Fruit fly (Drosophila melanogaster) whole organism, embryonic: ENCODE data around the gene hkb.

ENCODE experiments used
- Awh ChIP-seq: fragments of 200-800 bp; sonication (Bioruptor generic); IDR thresholded peaks from 2 replicates; pipeline ENCODE4, ENCODE4 v1.3.6; 2022; ENCODE audit warnings: missing biosample characterization, missing genetic modification characterization
- Bdp1 ChIP-seq: fragments of 200-800 bp; sonication (Bioruptor generic); optimal IDR thresholded peaks from 3 replicates; lab custom pipeline; 2016; ENCODE audit warnings: missing biosample characterization, missing genetic modification characterization
- CG10147 ChIP-seq: fragments of 200-800 bp; sonication (Bioruptor generic); optimal IDR thresholded peaks from 2 replicates; lab custom pipeline; 2019; ENCODE audit warnings: missing biosample characterization, mild to moderate bottlenecking, missing genetic modification characterization, moderate library complexity
- CG1024 ChIP-seq: fragments of 200-800 bp; sonication (Bioruptor generic); IDR thresholded peaks from 2 replicates; pipeline ENCODE4 v1.3.6; 2022; ENCODE audit warnings: missing biosample characterization, missing genetic modification characterization
- CG10462 ChIP-seq: fragments of 200-800 bp; sonication (Bioruptor generic); optimal IDR thresholded peaks from 2 replicates; lab custom pipeline; 2016; ENCODE audit warnings: missing biosample characterization, missing genetic modification characterization
- CG11695 ChIP-seq: fragments of 200-800 bp; sonication (Bioruptor generic); IDR thresholded peaks from 3 replicates; pipeline ENCODE4 v1.3.6; 2022; ENCODE audit warnings: missing biosample characterization, missing genetic modification characterization
- CG13424 ChIP-seq: fragments of 200-800 bp; sonication (Bioruptor generic); optimal IDR thresholded peaks from 2 replicates; lab custom pipeline; 2019; ENCODE audit warnings: missing biosample characterization, mild to moderate bottlenecking, missing genetic modification characterization, moderate library complexity
- CG13624 ChIP-seq: fragments of 200-800 bp; sonication (Bioruptor generic); optimal IDR thresholded peaks from 2 replicates; lab custom pipeline; 2016; ENCODE audit warnings: missing biosample characterization, missing genetic modification characterization
- CG14965 ChIP-seq: fragments of 200-800 bp; sonication (Bioruptor generic); optimal IDR thresholded peaks from 2 replicates; lab custom pipeline; 2016; ENCODE audit warnings: missing biosample characterization, missing genetic modification characterization, borderline replicate concordance
- CG18011 ChIP-seq: fragments of 200-800 bp; sonication (Bioruptor generic); optimal IDR thresholded peaks from 2 replicates; lab custom pipeline; 2017; ENCODE audit warnings: missing biosample characterization, missing genetic modification characterization, mild to moderate bottlenecking, moderate library complexity, missing genotype
- CG18476 ChIP-seq: fragments of 200-800 bp; sonication (Bioruptor generic); optimal IDR thresholded peaks from 2 replicates; lab custom pipeline; 2016; ENCODE audit warnings: missing biosample characterization, mild to moderate bottlenecking, missing genetic modification characterization
- CG2120 ChIP-seq: fragments of 200-800 bp; sonication (Bioruptor generic); optimal IDR thresholded peaks from 3 replicates; lab custom pipeline; 2016; ENCODE audit warnings: missing biosample characterization, missing genetic modification characterization
- CG2712 ChIP-seq: fragments of 200-800 bp; optimal IDR thresholded peaks from 3 replicates; lab custom pipeline; 2019; ENCODE audit warnings: missing biosample characterization, mild to moderate bottlenecking, missing genetic modification characterization, moderate library complexity
- CG2889 ChIP-seq: fragments of 200-800 bp; sonication (Bioruptor generic); IDR thresholded peaks from 3 replicates; pipeline ENCODE4 v1.3.6; 2022; ENCODE audit warnings: missing biosample characterization, missing genetic modification characterization
- CG32767 ChIP-seq: fragments of 200-800 bp; sonication (Bioruptor generic); IDR thresholded peaks from 2 replicates; pipeline ENCODE4 v1.3.6; 2022; ENCODE audit warnings: missing biosample characterization, missing genetic modification characterization
- CG34224 ChIP-seq: fragments of 200-800 bp; sonication (Bioruptor generic); IDR thresholded peaks from 3 replicates; pipeline ENCODE4 v1.3.6; 2022; ENCODE audit warnings: missing biosample characterization, missing genetic modification characterization; ENCODE audit not compliant: partially characterized antibody
- CG42726 ChIP-seq: fragments of 200-800 bp; sonication (Bioruptor generic); IDR thresholded peaks from 2 replicates; pipeline ENCODE4 v1.3.6; 2022; ENCODE audit warnings: missing biosample characterization, missing genetic modification characterization; ENCODE audit not compliant: partially characterized antibody
- CG4730 ChIP-seq: fragments of 200-800 bp; sonication (Bioruptor generic); IDR thresholded peaks from 2 replicates; pipeline ENCODE4 v1.3.6; 2022; ENCODE audit warnings: missing biosample characterization, missing genetic modification characterization
- CG5245 ChIP-seq: fragments of 200-800 bp; sonication (Bioruptor generic); optimal IDR thresholded peaks from 3 replicates; lab custom pipeline; 2016; ENCODE audit warnings: missing biosample characterization, missing genetic modification characterization
- CG6683 ChIP-seq: fragments of 200-800 bp; sonication (Bioruptor generic); optimal IDR thresholded peaks from 2 replicates; lab custom pipeline; 2017; ENCODE audit warnings: missing biosample characterization, mild to moderate bottlenecking, missing genetic modification characterization, missing genetic modification reagents
- CG7372 ChIP-seq: fragments of 200-800 bp; sonication (Bioruptor generic); IDR thresholded peaks from 2 replicates; pipeline ENCODE4 v1.3.6; 2022; ENCODE audit warnings: missing biosample characterization, missing genetic modification characterization
- CG7963 ChIP-seq: fragments of 200-800 bp; sonication (Bioruptor generic); IDR thresholded peaks from 3 replicates; pipeline ENCODE4 v1.3.6; 2022; ENCODE audit warnings: missing biosample characterization, missing genetic modification characterization; ENCODE audit not compliant: partially characterized antibody
- Camta ChIP-seq: fragments of 200-800 bp; sonication (Bioruptor generic); optimal IDR thresholded peaks from 2 replicates; lab custom pipeline; 2016; ENCODE audit warnings: missing biosample characterization, missing genetic modification characterization
- Dbx ChIP-seq: fragments of 200-800 bp; sonication (Bioruptor generic); IDR thresholded peaks from 3 replicates; pipeline ENCODE4 v1.3.6; 2022; ENCODE audit warnings: missing biosample characterization, missing genetic modification characterization
- Eip74EF ChIP-seq, 2 experiments: fragments of 200-800 bp in 1 of 2; fragments of >200 bp in 1 of 2; sonication (Bioruptor generic) in 1 of 2; optimal IDR thresholded peaks; 2 replicates each; lab custom pipeline; 2017 to 2019; ENCODE audit warnings: missing biosample characterization in 2 of 2, missing genetic modification characterization in 2 of 2, mild to moderate bottlenecking in 1 of 2, moderate library complexity in 1 of 2
- HHEX ChIP-seq: fragments of 200-800 bp; sonication (Bioruptor generic); optimal IDR thresholded peaks from 3 replicates; lab custom pipeline; 2017; ENCODE audit warnings: missing biosample characterization, mild to moderate bottlenecking, missing genetic modification characterization, missing genetic modification reagents
- MESR4 ChIP-seq: fragments of 200-800 bp; sonication (Bioruptor generic); optimal IDR thresholded peaks from 2 replicates; lab custom pipeline; 2018; ENCODE audit warnings: missing biosample characterization, mild to moderate bottlenecking, missing genetic modification characterization, moderate library complexity
- NfI ChIP-seq: fragments of 200-800 bp; sonication (Bioruptor generic); optimal IDR thresholded peaks from 3 replicates; lab custom pipeline; 2018; ENCODE audit warnings: missing biosample characterization, mild to moderate bottlenecking, missing genetic modification characterization, moderate library complexity
- YL-1 ChIP-seq: fragments of 200-800 bp; sonication (Bioruptor generic); optimal IDR thresholded peaks from 3 replicates; lab custom pipeline; 2017; ENCODE audit warnings: missing biosample characterization, mild to moderate bottlenecking, missing genetic modification characterization
- cad ChIP-seq: fragments of >200 bp; optimal IDR thresholded peaks from 2 replicates; lab custom pipeline; 2017; ENCODE audit warnings: missing biosample characterization, missing genetic modification characterization
- ci ChIP-seq: fragments of 200-800 bp; sonication (Bioruptor generic); IDR thresholded peaks from 3 replicates; pipeline ENCODE4 v1.3.6; 2022; ENCODE audit warnings: missing biosample characterization, missing genetic modification characterization
- dpn ChIP-seq, 2 experiments: fragments of 200-800 bp; sonication (Bioruptor generic); optimal IDR thresholded peaks; 3 replicates each; lab custom pipeline; 2016; ENCODE audit warnings: missing biosample characterization in 2 of 2, missing genetic modification characterization in 2 of 2
- exex ChIP-seq: fragments of 200-800 bp; sonication (Bioruptor generic); optimal IDR thresholded peaks from 4 replicates; lab custom pipeline; 2018; ENCODE audit warnings: missing biosample characterization, mild to moderate bottlenecking, missing genetic modification characterization, moderate library complexity
- eyg ChIP-seq: fragments of 200-800 bp; sonication (Bioruptor generic); optimal IDR thresholded peaks from 3 replicates; lab custom pipeline; 2016; ENCODE audit warnings: missing biosample characterization, missing genetic modification characterization
- ind ChIP-seq: fragments of 200-800 bp; sonication (Bioruptor generic); optimal IDR thresholded peaks from 3 replicates; lab custom pipeline; 2016; ENCODE audit warnings: missing biosample characterization, missing genetic modification characterization
- jumu ChIP-seq: fragments of 200-800 bp; sonication (Bioruptor generic); optimal IDR thresholded peaks from 3 replicates; lab custom pipeline; 2016; ENCODE audit warnings: missing biosample characterization, missing genetic modification characterization
- lmd ChIP-seq: fragments of 200-800 bp; sonication (Bioruptor generic); IDR thresholded peaks from 2 replicates; pipeline ENCODE4 v1.3.6; 2022; ENCODE audit warnings: missing biosample characterization, missing genetic modification characterization
- maf-S ChIP-seq: fragments of 200-800 bp; sonication (Bioruptor generic); optimal IDR thresholded peaks from 2 replicates; lab custom pipeline; 2016; ENCODE audit warnings: missing biosample characterization, missing genetic modification characterization
- nerfin-2 ChIP-seq: fragments of 200-800 bp; sonication (Bioruptor generic); IDR thresholded peaks from 2 replicates; pipeline ENCODE4 v1.3.6; 2022; ENCODE audit warnings: missing biosample characterization, missing genetic modification characterization; ENCODE audit not compliant: partially characterized antibody
- otp ChIP-seq: fragments of 200-800 bp; sonication (Bioruptor generic); IDR thresholded peaks from 3 replicates; pipeline ENCODE4, ENCODE4 v1.3.6; 2022; ENCODE audit warnings: missing biosample characterization, missing genetic modification characterization
- pros ChIP-seq: fragments of 200-800 bp; sonication (Bioruptor generic); optimal IDR thresholded peaks from 3 replicates; lab custom pipeline; 2019; ENCODE audit warnings: missing biosample characterization, mild to moderate bottlenecking, missing genetic modification characterization, moderate library complexity
- psq ChIP-seq: fragments of 200-800 bp; sonication (Bioruptor generic); optimal IDR thresholded peaks from 2 replicates; lab custom pipeline; 2017; ENCODE audit warnings: missing biosample characterization, missing genetic modification characterization
- repo ChIP-seq: fragments of 200-800 bp; sonication (Bioruptor generic); optimal IDR thresholded peaks from 2 replicates; lab custom pipeline; 2016; ENCODE audit warnings: missing biosample characterization, missing genetic modification characterization
- rib ChIP-seq: fragments of 200-800 bp; sonication (Bioruptor generic); IDR thresholded peaks from 2 replicates; pipeline ENCODE4 v1.3.6; 2022; ENCODE audit warnings: missing biosample characterization, missing genetic modification characterization
- sc ChIP-seq, 3 experiments: fragments of >200 bp in 2 of 3; fragments of 200-800 bp in 1 of 3; sonication (Bioruptor generic) in 1 of 3; optimal IDR thresholded peaks; 2 replicates in 2 of 3; 3 replicates in 1 of 3; lab custom pipeline; 2017; ENCODE audit warnings: mild to moderate bottlenecking in 1 of 3, missing biosample characterization in 1 of 3, missing genetic modification characterization in 1 of 3, missing genetic modification reagents in 1 of 3
- schlank ChIP-seq: fragments of 200-800 bp; sonication (Bioruptor generic); optimal IDR thresholded peaks from 2 replicates; lab custom pipeline; 2018; ENCODE audit warnings: missing biosample characterization, mild to moderate bottlenecking, missing genetic modification characterization
- sim ChIP-seq: fragments of 200-800 bp; sonication (Bioruptor generic); IDR thresholded peaks from 2 replicates; pipeline ENCODE4 v1.3.6; 2022; ENCODE audit warnings: missing biosample characterization, missing genetic modification characterization
- slbo ChIP-seq: fragments of 200-800 bp; sonication (Bioruptor generic); IDR thresholded peaks from 2 replicates; pipeline ENCODE4 v1.3.6; 2022; ENCODE audit warnings: missing biosample characterization, missing genetic modification characterization
- tio ChIP-seq: fragments of 200-800 bp; sonication (Bioruptor generic); optimal IDR thresholded peaks from 2 replicates; lab custom pipeline; 2017; ENCODE audit warnings: missing biosample characterization, missing genetic modification characterization, inconsistent platforms
- zfh2 ChIP-seq: fragments of 200-800 bp; sonication (Bioruptor generic); optimal IDR thresholded peaks from 2 replicates; lab custom pipeline; 2016; ENCODE audit warnings: missing biosample characterization, missing genetic modification characterization

The hkb gene

dm6 chr3R:4387490-4387889 is 41.0 kb upstream of the hkb start, which contains the start of gene tub (continued):
- TF ChIP-seq CG10462 (GFP tag; lab: Kevin White, UChicago) (no peak), CG2712 (tag; lab: Kevin White, UChicago) (peak; percentile 56), CG14965 (GFP tag; lab: Kevin White, UChicago) (no peak), CG18011 (GFP tag; lab: Kevin White, UChicago) (peak; percentile 4), Bdp1 (GFP tag; lab: Kevin White, UChicago) (no peak), cad (GFP tag; lab: Kevin White, UChicago) (no peak), slbo (GFP tag; lab: Robert Waterston, UW) (peak; percentile 66), CG1024 (GFP tag; lab: Robert Waterston, UW) (peak; percentile 50; the same call in 1 of the 2 replicates), sc (optimal IDR thresholded peaks at IDR 0.05; lab: Kevin White, UChicago) (no peak), sc (GFP tag; optimal IDR thresholded peaks at IDR 0.05; lab: Kevin White, UChicago) (no peak), CG13624 (peak; percentile 49), psq (GFP tag; lab: Kevin White, UChicago) (peak; percentile 32), NfI (GFP tag; lab: Kevin White, UChicago) (peak; percentile 59), rib (GFP tag; lab: Robert Waterston, UW) (no peak), zfh2 (GFP tag; lab: Kevin White, UChicago) (peak; percentile 25), HHEX (GFP tag; lab: Kevin White, UChicago) (no peak), CG10147 (GFP tag; lab: Kevin White, UChicago) (no peak), Awh (GFP tag; lab: Robert Waterston, UW) (no peak), otp (no peak), CG5245 (GFP tag; lab: Kevin White, UChicago) (peak; percentile 30), dpn (GFP tag; optimal IDR thresholded peaks at IDR 0.05; lab: Kevin White, UChicago) (peak; percentile 33 to 56), Camta (no peak), CG7963 (GFP tag; lab: Robert Waterston, UW) (no peak), repo (peak; percentile 36), ci (GFP tag; lab: Robert Waterston, UW) (no peak), pros (GFP tag; lab: Kevin White, UChicago) (no peak), exex (no peak), YL-1 (GFP tag; lab: Kevin White, UChicago) (peak; percentile 45), CG11695 (GFP tag; lab: Robert Waterston, UW) (no peak), CG2120 (GFP tag; lab: Kevin White, UChicago) (peak; percentile 65), maf-S (GFP tag; lab: Kevin White, UChicago) (peak; percentile 12), CG13424 (peak; percentile 24), tio (GFP tag; lab: Kevin White, UChicago) (no peak), CG7372 (peak; percentile 29; the same call in 1 of the 2 replicates), CG34224 (GFP tag; lab: Robert Waterston, UW) (0 out of 3 replicates have a peak, but pooled peaks have one; percentile 30), ind (peak; percentile 43), CG42726 (GFP tag; lab: Robert Waterston, UW) (no peak), eyg (no peak), CG18476 (GFP tag; lab: Kevin White, UChicago) (no peak), lmd (GFP tag; lab: Robert Waterston, UW) (peak; percentile 38; the same call in 1 of the 2 replicates), sim (no peak), schlank (tag; lab: Kevin White, UChicago) (no peak), CG32767 (GFP tag; lab: Robert Waterston, UW) (0 out of 2 replicates have a peak, but pooled peaks have one; percentile 39), Eip74EF (GFP tag; optimal IDR thresholded peaks at IDR 0.05; lab: Kevin White, UChicago) (peak in 1 of 2 experiments; percentile 29), MESR4 (GFP tag; lab: Kevin White, UChicago) (peak; percentile 85), CG2889 (no peak), jumu (GFP tag; lab: Kevin White, UChicago) (peak; percentile 13), CG6683 (GFP tag; lab: Kevin White, UChicago) (no peak), nerfin-2 (no peak), CG4730 (GFP tag; lab: Robert Waterston, UW) (0 out of 2 replicates have a peak, but pooled peaks have one; percentile 23), Dbx (GFP tag; lab: Robert Waterston, UW) (peak; percentile 37; the same call in 1 of the 3 replicates)
